Worm (Caenorhabditis elegans): ENCODE results near the gene K07F5.7.

K07F5.7 gene

DNA sequence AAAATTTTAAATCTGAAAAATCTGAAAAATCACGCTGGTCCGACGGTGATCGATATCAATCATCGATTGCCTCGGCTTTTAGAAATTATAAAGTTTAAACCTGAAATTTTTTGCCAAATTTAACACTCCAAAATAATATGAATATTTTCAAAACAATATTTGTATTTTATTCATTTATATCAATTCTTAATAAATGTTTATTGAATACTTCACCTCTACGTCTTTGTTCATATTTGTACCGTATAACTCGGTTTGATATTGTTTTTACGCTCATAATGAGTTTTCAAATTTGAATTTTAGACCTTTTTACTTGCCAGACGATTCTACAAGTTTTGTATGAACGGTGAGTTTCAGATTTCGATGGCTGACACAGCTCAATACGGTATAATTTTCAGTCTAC, 16.8 kb upstream of the K07F5.7 start, which contains the start of the genes K07F5.15 and K07F5.22:
Gene K07F5.15, plus strand, starts transcription at position 301 of the 400 bp plus-strand sequence.
Gene K07F5.22, plus strand, starts transcription at position 301 of the 400 bp plus-strand sequence.
- TF ChIP-seq pros-1 (tag; optimal IDR thresholded peaks at IDR 0.05) (no peak), hlh-30 (tag; optimal IDR thresholded peaks at IDR 0.05; ENCODE audit: insufficient read depth) (no peak), ceh-2 (tag; optimal IDR thresholded peaks at IDR 0.05) (no peak), odd-2 (tag; optimal IDR thresholded peaks at IDR 0.05) (no peak), unc-86 (tag; optimal IDR thresholded peaks at IDR 0.05) (no peak), mec-3 (tag; optimal IDR thresholded peaks at IDR 0.05; ENCODE audit: borderline replicate concordance) (no peak), K09A11.1 (tag; optimal IDR thresholded peaks at IDR 0.05; ENCODE audit: insufficient read depth) (no peak), ztf-16 (tag; optimal IDR thresholded peaks at IDR 0.05) (no peak), unc-3 (GFP tag; conservative IDR thresholded peaks at IDR 0.05) (no peak), unc-3 (tag; optimal IDR thresholded peaks at IDR 0.05) (no peak), rnt-1 (tag; optimal IDR thresholded peaks at IDR 0.05) (no peak), npax-4 (tag; optimal IDR thresholded peaks at IDR 0.05) (no peak), pat-9 (tag; optimal IDR thresholded peaks at IDR 0.05) (no peak), ceh-48 (tag; optimal IDR thresholded peaks at IDR 0.05) (no peak), ceh-9 (tag; optimal IDR thresholded peaks at IDR 0.05) (no peak), che-1 (tag; optimal IDR thresholded peaks at IDR 0.05) (no peak)

- no peak for TF ChIP-seq ama-1 (optimal IDR thresholded peaks at IDR 0.05)
- TF ChIP-seq odd-2 (tag; optimal IDR thresholded peaks at IDR 0.05) = no peak
- TF ChIP-seq T23F11.4 (GFP tag; optimal IDR thresholded peaks at IDR 0.05) = no peak
- no peak for TF ChIP-seq ref-2 (tag; optimal IDR thresholded peaks at IDR 0.05)
- no peak for TF ChIP-seq lim-6 (tag; optimal IDR thresholded peaks at IDR 0.05)
- no peak for TF ChIP-seq pha-2 (tag; optimal IDR thresholded peaks at IDR 0.05)
- TF ChIP-seq ceh-14 (tag; optimal IDR thresholded peaks at IDR 0.05) = no peak
- TF ChIP-seq tbx-2 (tag; optimal IDR thresholded peaks at IDR 0.05) = no peak
- TF ChIP-seq ceh-34 (tag; optimal IDR thresholded peaks at IDR 0.05) = no peak
- TF ChIP-seq syd-9 (tag; optimal IDR thresholded peaks at IDR 0.05) = no peak
- TF ChIP-seq ceh-45 (GFP tag; IDR thresholded peaks at IDR 0.05) = no peak
- TF ChIP-seq ahr-1 (tag; optimal IDR thresholded peaks at IDR 0.05) = no peak
Measured at ce11 chrIV:9863817-9864216, 15.8 kb upstream of the K07F5.7 start, which contains the start of gene K07F5.16. Gene K07F5.16 (plus strand): TSS chrIV:9864117.

ce11 chrIV:9861921-9862320, 13.9 kb upstream of the K07F5.7 start, which contains the start of gene K07F5.14:
Gene K07F5.14 (plus strand): TSS chrIV:9862221.
- TF ChIP-seq pax-1 (tag; optimal IDR thresholded peaks at IDR 0.05) (no peak), pha-4 (tag; optimal IDR thresholded peaks at IDR 0.05) (no peak), fax-1 (tag; optimal IDR thresholded peaks at IDR 0.05) (no peak)

- TF ChIP-seq eyg-1 (tag; optimal IDR thresholded peaks at IDR 0.05) (no peak), unc-86 (tag; optimal IDR thresholded peaks at IDR 0.05) (no peak), odd-2 (tag; optimal IDR thresholded peaks at IDR 0.05) (no peak), ceh-31 (tag; optimal IDR thresholded peaks at IDR 0.05) (no peak), nhr-232 (tag; optimal IDR thresholded peaks at IDR 0.05) (no peak)
Measured at ce11 chrIV:9858970-9859369, 11.0 kb upstream of the K07F5.7 start.

DNA sequence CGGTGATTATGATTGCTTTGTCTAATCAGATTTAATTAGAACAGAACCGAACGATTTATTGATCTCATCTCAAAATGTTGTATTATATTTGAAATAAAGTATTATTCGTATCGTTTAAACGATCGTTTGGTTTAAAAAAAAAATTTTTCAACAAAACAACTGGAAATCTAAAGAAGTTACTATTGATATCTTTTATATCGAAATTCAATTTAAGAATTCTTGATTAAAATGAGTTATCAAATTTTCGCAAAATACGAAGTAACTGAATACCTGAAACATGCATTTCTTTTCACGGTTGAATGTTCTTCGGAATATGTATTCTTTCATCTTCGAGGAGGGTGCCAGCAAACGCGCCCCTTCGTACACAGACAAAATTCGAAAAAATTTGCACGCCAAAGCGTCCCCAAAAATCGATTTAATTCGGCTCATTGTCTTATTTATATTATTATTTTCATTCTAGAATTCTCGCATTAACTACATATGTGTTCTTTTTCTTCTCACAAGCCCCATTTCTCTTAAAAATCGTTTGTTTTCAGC, 10.0 kb upstream of the K07F5.7 start, which contains the start of gene npp-1:
Gene npp-1, plus strand, starts transcription at position 537 of the 537 bp plus-strand sequence.
- TF ChIP-seq ets-4 (tag; optimal IDR thresholded peaks at IDR 0.05) (peak; percentile 12), C08G9.2 (tag; optimal IDR thresholded peaks at IDR 0.05) (peak; percentile 12), nfya-1 (tag; optimal IDR thresholded peaks at IDR 0.05) (peak; percentile 14), ceh-14 (tag; optimal IDR thresholded peaks at IDR 0.05) (peak; percentile 23), ceh-31 (tag; optimal IDR thresholded peaks at IDR 0.05) (peak; percentile 81), tbx-2 (tag; optimal IDR thresholded peaks at IDR 0.05) (peak; percentile 59), hlh-6 (tag; optimal IDR thresholded peaks at IDR 0.05) (no peak), fax-1 (tag; optimal IDR thresholded peaks at IDR 0.05) (peak; percentile 16), unc-86 (tag; optimal IDR thresholded peaks at IDR 0.05) (no peak), hlh-8 (tag; optimal IDR thresholded peaks at IDR 0.05) (peak; percentile 25), sdc-2 (tag; optimal IDR thresholded peaks at IDR 0.05) (no peak), ceh-48 (tag; optimal IDR thresholded peaks at IDR 0.05) (peak; percentile 38), mec-3 (tag; optimal IDR thresholded peaks at IDR 0.05; ENCODE audit: borderline replicate concordance) (no peak), hlh-13 (GFP tag; optimal IDR thresholded peaks at IDR 0.05) (no peak), ceh-6 (GFP tag; optimal IDR thresholded peaks at IDR 0.05) (no peak), pha-4 (tag; optimal IDR thresholded peaks at IDR 0.05) (no peak), elt-2 (tag; optimal IDR thresholded peaks at IDR 0.05) (peak; percentile 43), ref-2 (tag; optimal IDR thresholded peaks at IDR 0.05) (peak; percentile 21), ceh-19 (GFP tag; optimal IDR thresholded peaks at IDR 0.05) (no peak), K09A11.1 (tag; optimal IDR thresholded peaks at IDR 0.05; ENCODE audit: insufficient read depth) (no peak), sox-4 (tag; optimal IDR thresholded peaks at IDR 0.05) (no peak)

Measured in whole organism, late embryonic.